Worm (Caenorhabditis elegans): Measurements from ENCODE around the gene egg-2.

DNA sequence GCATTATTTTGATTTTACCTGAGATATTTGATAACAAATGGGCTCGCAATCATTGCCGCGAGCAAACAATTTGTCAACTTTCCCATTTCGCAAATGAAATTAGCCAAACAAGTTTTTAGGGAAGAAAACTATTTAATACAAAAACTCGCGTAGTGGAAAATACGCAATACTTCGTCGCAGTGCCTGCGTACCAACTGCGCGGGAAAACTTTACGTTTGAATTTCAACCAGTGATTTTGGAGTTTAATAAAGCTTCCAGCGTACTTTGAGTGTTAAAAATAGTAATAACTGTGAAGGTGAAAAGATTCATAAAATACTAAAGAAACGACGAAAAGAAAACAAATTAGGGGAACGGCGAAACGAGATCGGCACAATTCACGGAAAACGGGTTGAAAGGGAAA is 24.5 kb upstream of the egg-2 start, which contains the start of gene tofu-7:
- TF ChIP-seq lin-15B (tag; optimal IDR thresholded peaks at IDR 0.05) (no peak), mab-9 (GFP tag; IDR thresholded peaks at IDR 0.05) (no peak)

Data from whole organism, L1 larva.